Worm (Caenorhabditis elegans): ENCODE data around the gene E02C12.19.

The E02C12.19 gene

ce11 chrV:9373473-9373872, 2.8 kb downstream of the E02C12.19 start, which contains the start of gene E02C12.8:
Gene E02C12.8 (minus strand): TSS chrV:9373613.
- TF ChIP-seq pqm-1 (tag; optimal IDR thresholded peaks at IDR 0.05) (peak; percentile 75), ceh-16 (tag; optimal IDR thresholded peaks at IDR 0.05) (no peak), R02D3.7 (tag; optimal IDR thresholded peaks at IDR 0.05) (no peak), ZK546.5 (tag; optimal IDR thresholded peaks at IDR 0.05) (no peak), zag-1 (tag; optimal IDR thresholded peaks at IDR 0.05) (no peak), sea-2 (GFP tag; optimal IDR thresholded peaks at IDR 0.05) (no peak), nhr-77 (tag; optimal IDR thresholded peaks at IDR 0.05) (no peak), nhr-237 (tag; optimal IDR thresholded peaks at IDR 0.05) (no peak), elt-2 (tag; optimal IDR thresholded peaks at IDR 0.05) (peak; percentile 85), unc-39 (tag; optimal IDR thresholded peaks at IDR 0.05) (no peak), mml-1 (tag; optimal IDR thresholded peaks at IDR 0.05) (no peak), ztf-11 (tag; optimal IDR thresholded peaks at IDR 0.05) (no peak), elt-3 (tag; optimal IDR thresholded peaks at IDR 0.05) (no peak), nfya-1 (tag; optimal IDR thresholded peaks at IDR 0.05; ENCODE audit: insufficient read depth) (no peak), egl-27 (tag; optimal IDR thresholded peaks at IDR 0.05) (no peak)

ce11 chrV:9370986-9371385, 5.3 kb downstream of the E02C12.19 start, which contains the start of gene E02C12.6:
Gene E02C12.6 (minus strand): TSS chrV:9371086.
- TF ChIP-seq mml-1 (tag; optimal IDR thresholded peaks at IDR 0.05) (no peak), nhr-25 (tag; optimal IDR thresholded peaks at IDR 0.05) (no peak), eor-1 (tag; optimal IDR thresholded peaks at IDR 0.05) (no peak), unc-39 (tag; optimal IDR thresholded peaks at IDR 0.05) (no peak)

DNA sequence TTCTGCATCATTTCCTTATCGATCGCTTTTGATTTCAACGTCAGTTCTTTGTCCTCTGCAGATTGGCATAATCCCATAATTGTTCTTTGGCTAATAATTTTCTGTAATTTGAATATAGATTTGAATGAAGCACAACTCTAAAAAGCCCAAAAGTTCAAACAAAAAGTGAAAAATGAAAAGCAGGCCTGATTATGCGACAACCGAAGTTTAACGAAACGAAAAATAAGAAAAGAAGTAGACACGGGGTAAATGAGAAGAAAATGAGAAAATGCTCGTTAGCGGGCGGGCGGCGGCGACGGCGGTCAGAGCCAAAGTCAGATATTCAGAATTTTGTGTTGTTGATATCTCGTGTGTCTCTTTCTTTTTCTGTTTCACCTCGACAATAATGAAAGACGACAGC, 16.6 kb downstream of the E02C12.19 start, which contains the start of gene gpa-3:
Gene gpa-3, minus strand, starts transcription at position 101 of the 400 bp plus-strand sequence.
- TF ChIP-seq nhr-25 (tag; optimal IDR thresholded peaks at IDR 0.05): no peak

DNA sequence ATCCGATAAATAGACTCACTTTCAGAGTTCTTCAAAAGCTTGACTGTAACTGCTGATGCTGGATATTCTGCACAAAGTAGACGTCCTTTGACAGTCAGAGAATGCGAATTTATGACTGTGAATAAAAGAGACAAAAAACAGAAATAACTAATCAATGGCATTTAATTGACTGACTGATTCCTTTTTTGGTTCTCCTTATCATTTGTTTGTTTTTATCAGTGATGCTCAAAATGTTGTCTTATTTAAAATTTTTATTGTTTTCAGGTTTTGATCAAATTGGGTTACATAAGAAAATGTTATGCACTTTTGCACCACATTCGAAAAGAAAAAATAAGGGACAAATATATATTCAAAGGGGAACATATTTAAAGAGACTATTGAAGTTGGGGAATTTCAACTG, 20.0 kb downstream of the E02C12.19 start, which contains the start of gene ttr-49:
Gene ttr-49, minus strand, starts transcription at position 171 of the 400 bp plus-strand sequence.
- TF ChIP-seq nhr-23 (tag; optimal IDR thresholded peaks at IDR 0.05): no peak
- TF ChIP-seq nhr-11 (tag; optimal IDR thresholded peaks at IDR 0.05): no peak
- TF ChIP-seq aly-2 (tag; optimal IDR thresholded peaks at IDR 0.05): no peak
- TF ChIP-seq mml-1 (tag; optimal IDR thresholded peaks at IDR 0.05): no peak
- TF ChIP-seq elt-2 (tag; optimal IDR thresholded peaks at IDR 0.05): peak; percentile 64
- TF ChIP-seq pqm-1 (tag; optimal IDR thresholded peaks at IDR 0.05): peak; percentile 24
- no peak for TF ChIP-seq fkh-10 (GFP tag; optimal IDR thresholded peaks at IDR 0.05)
- no peak for TF ChIP-seq nhr-77 (tag; optimal IDR thresholded peaks at IDR 0.05)
- no peak for TF ChIP-seq zag-1 (tag; optimal IDR thresholded peaks at IDR 0.05)
- TF ChIP-seq nfya-1 (tag; optimal IDR thresholded peaks at IDR 0.05; ENCODE audit: insufficient read depth): no peak
- no peak for TF ChIP-seq nhr-67 (tag; optimal IDR thresholded peaks at IDR 0.05)
- TF ChIP-seq ceh-9 (tag; optimal IDR thresholded peaks at IDR 0.05): no peak
- TF ChIP-seq skn-1 (tag; optimal IDR thresholded peaks at IDR 0.05): no peak
- TF ChIP-seq hmg-11 (tag; optimal IDR thresholded peaks at IDR 0.05): no peak
- TF ChIP-seq R02D3.7 (tag; optimal IDR thresholded peaks at IDR 0.05): no peak
- TF ChIP-seq lsy-12 (tag; optimal IDR thresholded peaks at IDR 0.05): no peak

DNA sequence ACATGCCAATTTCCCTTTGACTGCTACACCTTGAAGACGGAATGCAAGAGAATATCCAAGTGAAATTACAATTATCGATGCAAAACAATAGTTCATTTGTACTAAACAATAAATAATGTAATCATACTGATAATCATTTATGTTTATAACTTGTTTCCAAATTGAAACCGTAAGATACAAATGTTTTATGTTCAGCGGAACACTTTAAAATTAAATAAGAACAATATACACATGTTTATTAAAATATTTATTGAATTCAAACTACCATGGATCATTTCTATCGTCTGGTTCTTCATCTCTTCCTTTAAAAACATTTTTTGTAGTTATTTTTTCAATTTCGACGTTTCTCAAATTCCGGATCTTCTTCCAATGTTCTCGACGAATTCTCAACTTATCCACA, 20.9 kb downstream of the E02C12.19 start, which contains the start of gene ttr-40:
Gene ttr-40, minus strand, starts transcription at position 101 of the 400 bp plus-strand sequence.
- no peak for TF ChIP-seq fkh-2 (tag; optimal IDR thresholded peaks at IDR 0.05)
- no peak for TF ChIP-seq egl-5 (tag; optimal IDR thresholded peaks at IDR 0.05)
- no peak for TF ChIP-seq mml-1 (tag; optimal IDR thresholded peaks at IDR 0.05)
- TF ChIP-seq ceh-9 (tag; optimal IDR thresholded peaks at IDR 0.05): no peak
- TF ChIP-seq ama-1 (optimal IDR thresholded peaks at IDR 0.05): no peak
- no peak for TF ChIP-seq lsy-12 (tag; optimal IDR thresholded peaks at IDR 0.05)
- no peak for TF ChIP-seq daf-12 (tag; optimal IDR thresholded peaks at IDR 0.05)
- TF ChIP-seq eor-1 (tag; optimal IDR thresholded peaks at IDR 0.05): no peak
- no peak for TF ChIP-seq lin-15B (tag; optimal IDR thresholded peaks at IDR 0.05)
- no peak for TF ChIP-seq tbx-2 (tag; optimal IDR thresholded peaks at IDR 0.05)
- no peak for TF ChIP-seq unc-39 (tag; optimal IDR thresholded peaks at IDR 0.05)
- TF ChIP-seq lin-39 (tag; optimal IDR thresholded peaks at IDR 0.05): no peak
- TF ChIP-seq ztf-4 (tag; optimal IDR thresholded peaks at IDR 0.05): no peak
- TF ChIP-seq skn-1 (tag; optimal IDR thresholded peaks at IDR 0.05): no peak
- no peak for TF ChIP-seq nhr-67 (tag; optimal IDR thresholded peaks at IDR 0.05)

All from whole organism, L3 larva.